Worm (Caenorhabditis elegans): Measurements from ENCODE around the gene gpd-1.

gpd-1 gene

ce11 chrII:10393282-10394179 lies at the start of gene gpd-1:
Gene gpd-1, plus strand, starts transcription at chrII:10394129.
- no peak for TF ChIP-seq nhr-10 (tag; optimal IDR thresholded peaks at IDR 0.05)
- TF ChIP-seq alr-1 (tag; optimal IDR thresholded peaks at IDR 0.05), result no peak
- TF ChIP-seq mbf-1 (tag; optimal IDR thresholded peaks at IDR 0.05), result no peak
- TF ChIP-seq skn-1 (tag; optimal IDR thresholded peaks at IDR 0.05), result no peak
- TF ChIP-seq mab-5 (tag; optimal IDR thresholded peaks at IDR 0.05), result no peak
- TF ChIP-seq fos-1 (tag; optimal IDR thresholded peaks at IDR 0.05), result no peak
- no peak for TF ChIP-seq nhr-11 (tag; optimal IDR thresholded peaks at IDR 0.05)
- no peak for TF ChIP-seq nhr-129 (tag; optimal IDR thresholded peaks at IDR 0.05)
- no peak for TF ChIP-seq sma-9 (GFP tag; optimal IDR thresholded peaks at IDR 0.05)
- no peak for TF ChIP-seq sma-9 (tag; optimal IDR thresholded peaks at IDR 0.05)

DNA sequence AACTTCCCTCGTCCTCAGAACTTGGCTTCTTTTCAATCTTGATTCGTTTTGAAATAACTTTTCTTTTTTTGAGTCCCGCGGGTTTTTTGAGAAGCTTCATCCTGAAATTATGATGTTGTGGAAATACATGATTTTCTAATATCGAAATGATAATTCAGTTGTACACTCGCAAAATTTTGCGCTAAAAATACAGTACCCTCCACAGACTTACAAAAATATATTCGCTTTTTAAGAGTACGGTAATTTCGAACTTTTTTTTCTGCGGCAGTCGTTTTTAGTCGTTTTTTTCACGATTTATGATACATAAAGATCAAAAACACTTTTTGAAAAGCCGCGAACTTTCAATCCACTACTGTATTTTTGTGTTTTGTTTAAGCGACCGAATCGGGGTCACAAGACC lies 48.9 kb upstream of the gpd-1 start, which contains the start of gene pro-2:
Gene pro-2 (minus strand): TSS at position 101 of the 400 bp plus-strand sequence.
- no peak for TF ChIP-seq gmeb-1 (tag; optimal IDR thresholded peaks at IDR 0.05)
- TF ChIP-seq sem-4 (tag; optimal IDR thresholded peaks at IDR 0.05), result no peak
- TF ChIP-seq mbf-1 (tag; optimal IDR thresholded peaks at IDR 0.05), result no peak

DNA sequence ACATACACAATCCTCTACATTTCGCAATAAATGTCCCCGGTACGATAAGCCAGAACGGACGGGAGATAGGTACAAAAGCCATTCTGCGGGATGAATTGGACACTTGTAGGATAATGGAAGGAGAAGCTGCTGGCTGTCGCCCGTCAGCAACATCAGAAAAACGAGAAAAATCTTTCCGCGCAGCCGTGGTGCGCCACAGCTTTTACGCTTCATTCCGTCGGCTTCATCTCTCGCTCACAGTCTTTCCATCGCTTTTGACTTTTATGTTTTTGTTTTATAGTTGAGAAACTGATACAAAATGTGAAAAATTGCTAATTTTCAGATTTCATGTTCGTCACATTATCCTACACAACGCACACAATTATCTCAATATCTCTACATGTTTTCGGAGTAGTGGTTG lies 47.9 kb upstream of the gpd-1 start, which contains the start of gene C07E3.10:
Gene C07E3.10 (plus strand): TSS at position 301 of the 400 bp plus-strand sequence.
- TF ChIP-seq lin-11 (tag; optimal IDR thresholded peaks at IDR 0.05) (no peak), nhr-6 (tag; optimal IDR thresholded peaks at IDR 0.05) (no peak), nhr-21 (tag; optimal IDR thresholded peaks at IDR 0.05) (no peak), peb-1 (tag; optimal IDR thresholded peaks at IDR 0.05) (no peak), unc-62 (GFP tag; optimal IDR thresholded peaks at IDR 0.05) (no peak)

DNA sequence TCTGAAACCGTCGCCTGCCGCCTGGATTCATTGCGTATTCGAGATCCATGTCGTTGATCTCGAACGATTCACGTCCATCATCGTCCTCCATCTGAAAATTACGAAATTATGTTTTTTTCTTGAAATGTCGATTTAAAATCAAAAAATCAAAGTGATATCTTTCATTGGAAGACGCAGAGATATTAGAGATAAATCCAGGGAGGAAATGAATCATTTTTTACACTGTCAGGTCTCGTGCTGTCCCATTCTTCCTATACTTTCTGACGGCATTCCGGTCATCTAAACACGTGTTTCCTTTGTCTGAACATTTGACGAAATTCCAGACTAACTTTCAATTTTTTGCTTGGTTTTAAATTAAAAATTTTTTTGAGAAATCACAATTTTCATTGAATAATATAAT lies 44.0 kb upstream of the gpd-1 start, which contains the start of gene stip-1:
Gene stip-1 (minus strand): TSS at position 98 of the 400 bp plus-strand sequence.
- TF ChIP-seq mab-5 (tag; optimal IDR thresholded peaks at IDR 0.05), result peak; percentile 24
- no peak for TF ChIP-seq alr-1 (tag; optimal IDR thresholded peaks at IDR 0.05)

- TF ChIP-seq lsy-2 (tag; optimal IDR thresholded peaks at IDR 0.05), result peak; percentile 4 to 72
- TF ChIP-seq crh-2 (tag; optimal IDR thresholded peaks at IDR 0.05), result no peak
- no peak for TF ChIP-seq lin-13 (GFP tag; optimal IDR thresholded peaks at IDR 0.05)
- TF ChIP-seq gmeb-1 (tag; optimal IDR thresholded peaks at IDR 0.05), result peak; percentile 91
- peak; percentile 8 for TF ChIP-seq R02D3.7 (tag; optimal IDR thresholded peaks at IDR 0.05)
- peak; percentile 74 for TF ChIP-seq unc-55 (GFP tag; optimal IDR thresholded peaks at IDR 0.05)
- TF ChIP-seq skn-1 (tag; optimal IDR thresholded peaks at IDR 0.05), result peak; percentile 9
- peak; percentile 50 for TF ChIP-seq nhr-129 (tag; optimal IDR thresholded peaks at IDR 0.05)
- TF ChIP-seq C34F6.9 (tag; optimal IDR thresholded peaks at IDR 0.05), result peak; percentile 56
Measured at ce11 chrII:10350487-10350886, 43.4 kb upstream of the gpd-1 start, which contains the start of gene C07E3.9. Gene C07E3.9, plus strand, starts transcription at chrII:10350756.

DNA sequence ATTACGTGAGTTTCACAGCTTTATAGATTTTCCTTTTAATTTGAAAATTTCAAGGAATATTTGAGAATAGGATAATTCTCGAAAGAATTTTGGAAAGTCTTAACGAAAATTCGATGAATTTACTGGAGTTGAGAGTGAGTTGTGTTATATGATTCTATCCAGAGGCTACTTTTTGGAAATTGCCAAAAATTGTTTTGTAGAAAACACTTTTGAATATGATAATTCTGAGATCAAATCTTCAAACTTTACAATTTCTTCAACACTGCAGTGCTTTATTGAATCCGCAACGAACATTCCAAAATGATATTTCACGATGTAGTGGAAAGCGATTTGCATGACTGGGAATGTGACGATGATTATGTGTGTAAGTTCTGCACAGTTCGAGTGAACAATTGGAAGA lies 42.0 kb upstream of the gpd-1 start, which contains the start of gene C07E3.8:
Gene C07E3.8 (plus strand): TSS at position 301 of the 400 bp plus-strand sequence.
- TF ChIP-seq ceh-16 (tag; optimal IDR thresholded peaks at IDR 0.05) (no peak), nhr-6 (tag; optimal IDR thresholded peaks at IDR 0.05) (no peak), nhr-21 (tag; optimal IDR thresholded peaks at IDR 0.05) (no peak), sem-4 (tag; optimal IDR thresholded peaks at IDR 0.05) (no peak), elt-1 (tag; optimal IDR thresholded peaks at IDR 0.05) (no peak), lin-13 (GFP tag; optimal IDR thresholded peaks at IDR 0.05) (no peak), Y55F3AM.14 (GFP tag; optimal IDR thresholded peaks at IDR 0.05) (no peak)

ce11 chrII:10357468-10358007 lies 36.4 kb upstream of the gpd-1 start, which contains the start of gene C07E3.3:
Gene C07E3.3, minus strand, starts transcription at chrII:10357518.
- TF ChIP-seq snpc-4 (tag; optimal IDR thresholded peaks at IDR 0.05), result no peak
- no peak for TF ChIP-seq nhr-11 (tag; optimal IDR thresholded peaks at IDR 0.05)
- no peak for TF ChIP-seq zag-1 (tag; optimal IDR thresholded peaks at IDR 0.05)
- TF ChIP-seq nhr-12 (tag; optimal IDR thresholded peaks at IDR 0.05), result no peak
- no peak for TF ChIP-seq fos-1 (tag; optimal IDR thresholded peaks at IDR 0.05)
- TF ChIP-seq mab-5 (tag; optimal IDR thresholded peaks at IDR 0.05), result no peak
- TF ChIP-seq unc-55 (GFP tag; optimal IDR thresholded peaks at IDR 0.05), result no peak
- no peak for TF ChIP-seq lin-39 (tag; optimal IDR thresholded peaks at IDR 0.05)
- no peak for TF ChIP-seq nhr-129 (tag; optimal IDR thresholded peaks at IDR 0.05)
- no peak for TF ChIP-seq alr-1 (tag; optimal IDR thresholded peaks at IDR 0.05)
- TF ChIP-seq ceh-16 (tag; optimal IDR thresholded peaks at IDR 0.05), result no peak
- TF ChIP-seq sma-9 (GFP tag; optimal IDR thresholded peaks at IDR 0.05), result no peak
- no peak for TF ChIP-seq sma-9 (tag; optimal IDR thresholded peaks at IDR 0.05)

All from whole organism, L2 larva.